Worm (Caenorhabditis elegans) whole organism, L1 larva: ENCODE results near the gene str-140.

Source experiments
- dpl-1 ChIP-seq, 3 experiments: fragments of 150-350 bp in 2 of 3; sonication (generic microtip) in 1 of 3; optimal IDR thresholded peaks; 2 replicates each; lab custom pipeline; 2014 to 2017; ENCODE audit warnings: missing biosample characterization in 3 of 3, missing genetic modification characterization in 3 of 3, missing genetic modification reagents in 3 of 3
- irx-1 ChIP-seq: sonication (generic microtip); optimal IDR thresholded peaks from 2 replicates; lab custom pipeline; 2016; ENCODE audit warnings: missing genetic modification characterization, missing compliant biosample characterization
- jun-1 ChIP-seq: fragments of 150-350 bp; optimal IDR thresholded peaks from 2 replicates; lab custom pipeline; 2014; ENCODE audit warnings: missing biosample characterization, missing genetic modification reagents, missing genetic modification characterization
- snpc-4 ChIP-seq: fragments of 150-350 bp; optimal IDR thresholded peaks from 2 replicates; lab custom pipeline; 2014; ENCODE audit warnings: missing biosample characterization, missing genetic modification characterization
- sptf-1 ChIP-seq: fragments of 150-350 bp; optimal IDR thresholded peaks from 2 replicates; lab custom pipeline; 2014; ENCODE audit warnings: missing biosample characterization, missing genetic modification characterization
- tbx-2 ChIP-seq: sonication (generic microtip); optimal IDR thresholded peaks from 2 replicates; lab custom pipeline; 2016; ENCODE audit warnings: missing genetic modification characterization, missing compliant biosample characterization
- unc-62 ChIP-seq: fragments of 150-350 bp; optimal IDR thresholded peaks from 2 replicates; lab custom pipeline; 2014; ENCODE audit warnings: missing biosample characterization, missing genetic modification reagents, missing genetic modification characterization

DNA sequence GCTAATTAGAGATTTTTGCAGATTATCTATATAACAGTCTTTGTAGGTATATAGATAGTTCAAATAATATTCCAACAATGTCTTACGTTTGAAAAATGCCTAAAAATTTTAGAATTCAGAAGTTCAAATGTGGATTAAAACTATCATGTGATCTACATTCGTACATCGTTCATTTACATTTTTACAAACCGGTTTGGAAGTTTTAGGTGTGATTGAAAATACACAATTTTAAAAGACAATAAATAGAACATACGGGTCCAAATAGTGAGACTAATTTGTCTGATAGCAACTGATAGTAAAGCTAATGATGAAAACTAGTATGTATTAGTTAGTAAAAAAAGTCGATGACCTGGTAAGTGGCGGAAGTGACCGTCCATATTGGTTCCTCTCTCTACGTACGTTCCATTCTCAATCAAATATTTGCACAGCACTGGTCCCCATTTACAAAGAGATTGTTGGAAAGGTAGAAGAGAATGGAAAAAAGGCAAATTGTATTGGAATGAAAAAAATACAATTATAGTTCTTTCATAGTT lies 26.3 kb downstream of the str-140 start:
- no peak for TF ChIP-seq unc-62 (GFP tag; lab: Kevin White, UChicago)
- no peak for TF ChIP-seq tbx-2 (tag; lab: Kevin White, UChicago)
- TF ChIP-seq dpl-1 (GFP tag; optimal IDR thresholded peaks at IDR 0.05; lab: Kevin White, UChicago), result no peak
- no peak for TF ChIP-seq sptf-1
- TF ChIP-seq irx-1 (tag; lab: Kevin White, UChicago), result no peak
- TF ChIP-seq snpc-4 (tag; lab: Kevin White, UChicago), result no peak
- TF ChIP-seq jun-1, result no peak
